Fruit fly (Drosophila melanogaster): Measurements from ENCODE around the gene CG11294.

dm6 chrX:8724815-8725214 lies 31.4 kb upstream of the CG11294 start:
- no peak for TF ChIP-seq ovo (GFP tag; optimal IDR thresholded peaks at IDR 0.05)
- no peak for TF ChIP-seq CG33017 (tag; optimal IDR thresholded peaks at IDR 0.05)
- TF ChIP-seq Hr96 (GFP tag; optimal IDR thresholded peaks at IDR 0.05): no peak
- no peak for TF ChIP-seq CG11617 (GFP tag; optimal IDR thresholded peaks at IDR 0.05)
- TF ChIP-seq kay (GFP tag; ENCODE audit: borderline replicate concordance): no peak
- no peak for TF ChIP-seq cnc (optimal IDR thresholded peaks at IDR 0.05)
- no peak for TF ChIP-seq tj (GFP tag; optimal IDR thresholded peaks at IDR 0.05)

All from whole organism, adult.